Worm (Caenorhabditis elegans) whole organism, mixed stage, embryonic: Measurements from ENCODE around the gene srh-46.
"Not testable (repeated sequence)": the region's sequence is repeated elsewhere in the genome, so short reads cannot be mapped to it uniquely, and the experiment has no call there.

Experiments used
- ces-1 ChIP-seq: fragments of 150-350 bp; optimal IDR thresholded peaks from 2 replicates; lab custom pipeline; 2014; ENCODE audit warnings: missing biosample characterization, missing genetic modification reagents, missing genetic modification characterization
- elt-1 ChIP-seq: sonication (generic microtip); optimal IDR thresholded peaks from 2 replicates; lab custom pipeline; 2017; ENCODE audit warnings: missing genetic modification characterization, mild to moderate bottlenecking, missing compliant biosample characterization, antibody characterized with exemption, moderate library complexity, borderline replicate concordance; ENCODE audit not compliant: insufficient read depth
- mab-5 ChIP-seq: fragments of 150-350 bp; optimal IDR thresholded peaks from 2 replicates; lab custom pipeline; 2014; ENCODE audit warnings: missing biosample characterization, missing genetic modification characterization
- mls-2 ChIP-seq: sonication (generic microtip); optimal IDR thresholded peaks from 2 replicates; lab custom pipeline; 2016; ENCODE audit warnings: mild to moderate bottlenecking, missing genetic modification characterization, moderate library complexity, missing compliant biosample characterization
- nhr-12 ChIP-seq: fragments of 150-350 bp; optimal IDR thresholded peaks from 2 replicates; lab custom pipeline; 2014; ENCODE audit warnings: missing biosample characterization, missing genetic modification characterization
- nhr-2 ChIP-seq: fragments of 150-350 bp; optimal IDR thresholded peaks from 2 replicates; lab custom pipeline; 2014; ENCODE audit warnings: missing biosample characterization, missing genetic modification characterization
- nhr-28 ChIP-seq: fragments of 150-350 bp; optimal IDR thresholded peaks from 2 replicates; lab custom pipeline; 2014; ENCODE audit warnings: missing biosample characterization, missing genetic modification characterization
- snpc-4 ChIP-seq: fragments of 150-350 bp; optimal IDR thresholded peaks from 2 replicates; lab custom pipeline; 2014; ENCODE audit warnings: missing biosample characterization, missing genetic modification characterization
- sptf-1 ChIP-seq: sonication (generic microtip); optimal IDR thresholded peaks from 2 replicates; lab custom pipeline; 2017; ENCODE audit warnings: mild to moderate bottlenecking, missing genetic modification characterization, moderate library complexity, missing compliant biosample characterization
- unc-39 ChIP-seq: fragments of 150-350 bp; optimal IDR thresholded peaks from 2 replicates; lab custom pipeline; 2014; ENCODE audit warnings: missing biosample characterization, missing genetic modification characterization
- unc-62 ChIP-seq: fragments of 150-350 bp; optimal IDR thresholded peaks from 2 replicates; lab custom pipeline; 2014; ENCODE audit warnings: missing biosample characterization, missing genetic modification reagents, missing genetic modification characterization

- TF ChIP-seq nhr-12 (tag; lab: Kevin White, UChicago); snpc-4 (tag; lab: Kevin White, UChicago); unc-62 (GFP tag; lab: Kevin White, UChicago); mls-2 (tag; lab: Kevin White, UChicago); nhr-28 (tag; lab: Kevin White, UChicago); unc-39 (tag; lab: Kevin White, UChicago); ces-1 (GFP tag; lab: Kevin White, UChicago); mab-5; sptf-1 (tag; lab: Kevin White, UChicago); elt-1 (tag; lab: Kevin White, UChicago); nhr-2: not testable (repeated sequence)
Observed at ce11 chrV:11286114-11286513, 16.6 kb downstream of the srh-46 start, which contains the start of gene C03E10.3.
